Worm (Caenorhabditis elegans): ENCODE data around the gene rpl-35.

- TF ChIP-seq flt-1 (GFP tag; IDR thresholded peaks at IDR 0.05) = no peak
- TF ChIP-seq ama-1 (optimal IDR thresholded peaks at IDR 0.05) = no peak
- TF ChIP-seq scrt-1 (GFP tag; IDR thresholded peaks at IDR 0.05) = no peak
- TF ChIP-seq tbx-37 (GFP tag; conservative IDR thresholded peaks at IDR 0.05) = no peak
- no peak for TF ChIP-seq tra-4 (tag; optimal IDR thresholded peaks at IDR 0.05)
- TF ChIP-seq ceh-13 (GFP tag; optimal IDR thresholded peaks at IDR 0.05) = no peak
- TF ChIP-seq hmg-4 (GFP tag; optimal IDR thresholded peaks at IDR 0.05) = no peak
- no peak for TF ChIP-seq hnd-1 (tag; optimal IDR thresholded peaks at IDR 0.05)
- no peak for TF ChIP-seq F13C5.2 (tag; optimal IDR thresholded peaks at IDR 0.05)
- no peak for TF ChIP-seq tbx-11 (GFP tag; IDR thresholded peaks at IDR 0.05)
- no peak for TF ChIP-seq aly-1 (tag; optimal IDR thresholded peaks at IDR 0.05)
Observed at ce11 chrIII:7843536-7843935, 11.4 kb upstream of the rpl-35 start, which contains the start of gene ZK652.8.
